Fruit fly (Drosophila melanogaster): Measurements from ENCODE around the gene CG43074.
A peak's percentile ranks its signal among the peaks of the same experiment; 100 is the strongest.

CG43074 gene

DNA sequence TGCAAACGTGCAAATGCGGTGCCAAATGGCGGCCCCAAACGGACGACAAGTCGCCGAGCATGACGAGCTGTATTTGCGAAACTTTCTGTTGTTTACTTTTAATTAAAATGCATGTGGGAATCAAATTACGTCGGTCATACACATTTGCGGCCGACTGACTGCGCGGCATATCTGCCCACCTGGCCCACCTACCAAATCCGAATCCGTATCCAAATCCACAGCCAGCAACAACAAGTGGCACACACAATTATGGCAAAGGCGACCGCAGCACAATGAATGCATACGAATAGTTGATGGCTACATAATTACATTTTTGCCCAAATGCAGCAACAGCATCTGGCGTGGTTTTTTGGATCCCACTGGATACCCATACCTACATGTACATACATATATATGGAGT, 32.7 kb downstream of the CG43074 start (continued):
- no peak for TF ChIP-seq CG11456 (GFP tag; IDR thresholded peaks at IDR 0.05)
- no peak for TF ChIP-seq run (tag; optimal IDR thresholded peaks at IDR 0.05)
- TF ChIP-seq Usf (GFP tag; optimal IDR thresholded peaks at IDR 0.05) = no peak
- no peak for TF ChIP-seq HHEX (GFP tag; optimal IDR thresholded peaks at IDR 0.05)

DNA sequence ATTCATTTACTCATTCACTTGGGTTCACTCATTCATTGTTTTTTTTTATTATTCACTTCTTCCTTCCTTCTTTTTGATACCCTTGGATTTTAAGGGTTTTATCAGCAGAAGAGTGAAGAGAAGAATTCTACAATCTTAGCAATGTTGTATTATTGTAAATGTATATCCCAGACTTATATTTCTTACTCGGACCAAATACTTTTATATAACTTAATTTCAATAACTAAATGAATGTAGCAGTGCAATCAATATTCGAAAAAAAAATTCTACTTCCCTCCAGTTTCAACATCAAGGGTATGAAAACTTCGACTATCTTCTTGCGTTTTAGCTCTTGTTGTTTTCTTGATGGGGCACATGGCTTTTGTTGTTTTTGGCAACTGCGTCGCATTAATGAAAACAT, 34.0 kb downstream of the CG43074 start:
- peak; percentile 63 for TF ChIP-seq CG8924 (tag; optimal IDR thresholded peaks at IDR 0.05)
- no peak for TF ChIP-seq zen2 (GFP tag; IDR thresholded peaks at IDR 0.05; ENCODE audit: partially characterized antibody)
- TF ChIP-seq CG34224 (GFP tag; IDR thresholded peaks at IDR 0.05; ENCODE audit: partially characterized antibody) = no peak
- TF ChIP-seq hb (GFP tag; IDR thresholded peaks at IDR 0.05; ENCODE audit: partially characterized antibody) = no peak
- TF ChIP-seq CG32532 (GFP tag; IDR thresholded peaks at IDR 0.05) = no peak
- peak; percentile 5 for TF ChIP-seq Blimp-1 (GFP tag; optimal IDR thresholded peaks at IDR 0.05)
- no peak for TF ChIP-seq CG16779 (GFP tag; IDR thresholded peaks at IDR 0.05)
- peak; percentile 58 for TF ChIP-seq Ets65A (GFP tag)
- TF ChIP-seq pum (GFP tag; optimal IDR thresholded peaks at IDR 0.05) = no peak
- no peak for TF ChIP-seq croc (GFP tag; conservative IDR thresholded peaks at IDR 0.05)
- no peak for TF ChIP-seq BEAF-32 (GFP tag; optimal IDR thresholded peaks at IDR 0.05)
- peak; percentile 6 for TF ChIP-seq CG10979 (tag; optimal IDR thresholded peaks at IDR 0.05)
- TF ChIP-seq Pdp1 (GFP tag; optimal IDR thresholded peaks at IDR 0.05) = peak in 1 of 2 experiments; percentile 48
- TF ChIP-seq unpg (GFP tag; optimal IDR thresholded peaks at IDR 0.05) = peak; percentile 32
- peak; percentile 35 for TF ChIP-seq CG12219 (GFP tag; optimal IDR thresholded peaks at IDR 0.05)
- TF ChIP-seq CG14710 (tag; optimal IDR thresholded peaks at IDR 0.05) = no peak
- TF ChIP-seq stc (GFP tag; IDR thresholded peaks at IDR 0.05) = no peak
- TF ChIP-seq trem (tag; optimal IDR thresholded peaks at IDR 0.05) = no peak
- no peak for TF ChIP-seq Mad (GFP tag; optimal IDR thresholded peaks at IDR 0.05)
- peak; percentile 34 for TF ChIP-seq Ssrp (tag; optimal IDR thresholded peaks at IDR 0.05)
- no peak for TF ChIP-seq CG6175 (GFP tag; IDR thresholded peaks at IDR 0.05)
- peak; percentile 60 for TF ChIP-seq PHDP (tag; optimal IDR thresholded peaks at IDR 0.05)
- TF ChIP-seq Bdp1 (GFP tag; optimal IDR thresholded peaks at IDR 0.05) = peak; percentile 12
- TF ChIP-seq CG12659 (GFP tag; optimal IDR thresholded peaks at IDR 0.05) = peak; percentile 10
- peak; percentile 1 for TF ChIP-seq CG10543 (GFP tag; optimal IDR thresholded peaks at IDR 0.05)
- TF ChIP-seq CG9609 (GFP tag; optimal IDR thresholded peaks at IDR 0.05) = peak; percentile 4
- TF ChIP-seq luna (GFP tag; optimal IDR thresholded peaks at IDR 0.05) = no peak
- 0 out of 3 replicates have a peak, but pooled peaks have one; percentile 18 for TF ChIP-seq CG17361 (GFP tag; IDR thresholded peaks at IDR 0.05)
- peak; percentile 27; the same call in 1 of the 2 replicates for TF ChIP-seq CG3847 (GFP tag; IDR thresholded peaks at IDR 0.05)
- peak; percentile 22 for TF ChIP-seq CG13775 (GFP tag; optimal IDR thresholded peaks at IDR 0.05)
- TF ChIP-seq tx (GFP tag; optimal IDR thresholded peaks at IDR 0.05) = no peak
- peak; percentile 51 for TF ChIP-seq az2 (GFP tag; optimal IDR thresholded peaks at IDR 0.05)
- peak; percentile 71 for TF ChIP-seq row (GFP tag; IDR thresholded peaks at IDR 0.05)
- no peak for TF ChIP-seq NK7.1 (GFP tag; optimal IDR thresholded peaks at IDR 0.05)
- TF ChIP-seq esg (GFP tag; conservative IDR thresholded peaks at IDR 0.05) = peak; percentile 9; the same call in 1 of the 2 replicates
- no peak for TF ChIP-seq h (optimal IDR thresholded peaks at IDR 0.05)
- peak; percentile 25 for TF ChIP-seq CG18619 (GFP tag; optimal IDR thresholded peaks at IDR 0.05)
- peak; percentile 8 for TF ChIP-seq Dek (tag; optimal IDR thresholded peaks at IDR 0.05)
- 0 out of 2 replicates have a peak, but pooled peaks have one; percentile 20 for TF ChIP-seq Ptx1 (GFP tag; IDR thresholded peaks at IDR 0.05)
- TF ChIP-seq odd (GFP tag; optimal IDR thresholded peaks at IDR 0.05) = no peak
- peak; percentile 42 for TF ChIP-seq nmo (GFP tag; optimal IDR thresholded peaks at IDR 0.05)
- TF ChIP-seq gsb-n (tag; optimal IDR thresholded peaks at IDR 0.05) = no peak
- no peak for TF ChIP-seq corto (GFP tag; optimal IDR thresholded peaks at IDR 0.05)
- 0 out of 2 replicates have a peak, but pooled peaks have one; percentile 16 for TF ChIP-seq CG31441 (GFP tag; IDR thresholded peaks at IDR 0.05)
- TF ChIP-seq HLH3B (GFP tag; IDR thresholded peaks at IDR 0.05) = no peak
